Worm (Caenorhabditis elegans): Measurements from ENCODE around the gene blos-4.

The blos-4 gene

ce11 chrII:6262222-6262621 lies 17.2 kb downstream of the blos-4 start, which contains the start of gene F13H8.12:
Gene F13H8.12 (plus strand): TSS chrII:6262522.
- TF ChIP-seq dao-5 (tag; optimal IDR thresholded peaks at IDR 0.05) (no peak), W03F9.2 (tag; optimal IDR thresholded peaks at IDR 0.05) (no peak), him-1 (tag; optimal IDR thresholded peaks at IDR 0.05) (no peak)

ce11 chrII:6263685-6264084 lies 18.6 kb downstream of the blos-4 start, which contains the start of gene F13H8.3:
Gene F13H8.3 (plus strand): TSS chrII:6263985.
- no peak for TF ChIP-seq W03F9.2 (tag; optimal IDR thresholded peaks at IDR 0.05)
- TF ChIP-seq dao-5 (tag; optimal IDR thresholded peaks at IDR 0.05): no peak
- no peak for TF ChIP-seq him-1 (tag; optimal IDR thresholded peaks at IDR 0.05)

ce11 chrII:6267983-6268382 lies 22.9 kb downstream of the blos-4 start, which contains the start of gene F13H8.8:
Gene F13H8.8 (minus strand): TSS chrII:6268083.
- no peak for TF ChIP-seq him-1 (tag; optimal IDR thresholded peaks at IDR 0.05)
- no peak for TF ChIP-seq dao-5 (tag; optimal IDR thresholded peaks at IDR 0.05)
- no peak for TF ChIP-seq W03F9.2 (tag; optimal IDR thresholded peaks at IDR 0.05)

- TF ChIP-seq W03F9.2 (tag; optimal IDR thresholded peaks at IDR 0.05) (peak; percentile 29), dao-5 (tag; optimal IDR thresholded peaks at IDR 0.05) (no peak)
Measured at ce11 chrII:6269805-6270414, 24.9 kb downstream of the blos-4 start, which contains the start of gene F13H8.2. Gene F13H8.2 (plus strand): TSS chrII:6270364.

ce11 chrII:6273916-6274315 lies 28.9 kb downstream of the blos-4 start, which contains the start of gene bpl-1:
Gene bpl-1 (plus strand): TSS chrII:6274216.
- TF ChIP-seq W03F9.2 (tag; optimal IDR thresholded peaks at IDR 0.05): no peak
- no peak for TF ChIP-seq him-1 (tag; optimal IDR thresholded peaks at IDR 0.05)
- TF ChIP-seq dao-5 (tag; optimal IDR thresholded peaks at IDR 0.05): no peak

ce11 chrII:6281002-6281401 lies 36.0 kb downstream of the blos-4 start, which contains the start of gene scly-1:
Gene scly-1 (minus strand): TSS chrII:6281102.
- no peak for TF ChIP-seq W03F9.2 (tag; optimal IDR thresholded peaks at IDR 0.05)
- no peak for TF ChIP-seq him-1 (tag; optimal IDR thresholded peaks at IDR 0.05)
- TF ChIP-seq dao-5 (tag; optimal IDR thresholded peaks at IDR 0.05): no peak

ce11 chrII:6281903-6282302 lies 36.9 kb downstream of the blos-4 start:
- no peak for TF ChIP-seq him-1 (tag; optimal IDR thresholded peaks at IDR 0.05)
- TF ChIP-seq dao-5 (tag; optimal IDR thresholded peaks at IDR 0.05): no peak
- no peak for TF ChIP-seq W03F9.2 (tag; optimal IDR thresholded peaks at IDR 0.05)

- TF ChIP-seq W03F9.2 (tag; optimal IDR thresholded peaks at IDR 0.05) (no peak), him-1 (tag; optimal IDR thresholded peaks at IDR 0.05) (no peak), dao-5 (tag; optimal IDR thresholded peaks at IDR 0.05) (no peak)
Measured at ce11 chrII:6283074-6283473, 38.0 kb downstream of the blos-4 start, which contains the start of gene F13H8.1. Gene F13H8.1 (plus strand): TSS chrII:6283384.

ce11 chrII:6286865-6287264 lies 41.8 kb downstream of the blos-4 start, which contains the start of gene F13H8.6:
Gene F13H8.6 (minus strand): TSS chrII:6286965.
- TF ChIP-seq dao-5 (tag; optimal IDR thresholded peaks at IDR 0.05) (no peak), him-1 (tag; optimal IDR thresholded peaks at IDR 0.05) (no peak), W03F9.2 (tag; optimal IDR thresholded peaks at IDR 0.05) (no peak)

- TF ChIP-seq dao-5 (tag; optimal IDR thresholded peaks at IDR 0.05) (no peak), W03F9.2 (tag; optimal IDR thresholded peaks at IDR 0.05) (no peak), him-1 (tag; optimal IDR thresholded peaks at IDR 0.05) (no peak)
Measured at ce11 chrII:6288104-6288503, 43.1 kb downstream of the blos-4 start.

ce11 chrII:6290047-6290582 lies 45.1 kb downstream of the blos-4 start, which contains the start of gene upb-1:
Gene upb-1 (minus strand): TSS chrII:6290097.
- TF ChIP-seq W03F9.2 (tag; optimal IDR thresholded peaks at IDR 0.05) (no peak), him-1 (tag; optimal IDR thresholded peaks at IDR 0.05) (no peak), dao-5 (tag; optimal IDR thresholded peaks at IDR 0.05) (no peak)

- TF ChIP-seq him-1 (tag; optimal IDR thresholded peaks at IDR 0.05) (no peak), dao-5 (tag; optimal IDR thresholded peaks at IDR 0.05) (no peak), W03F9.2 (tag; optimal IDR thresholded peaks at IDR 0.05) (no peak)
Measured at ce11 chrII:6292527-6292926, 47.5 kb downstream of the blos-4 start, which contains the start of gene nyn-3. Gene nyn-3 (minus strand): TSS chrII:6292627.

ce11 chrII:6294261-6294660 lies 49.2 kb downstream of the blos-4 start, which contains the start of gene mps-1:
Gene mps-1 (minus strand): TSS chrII:6294361.
- TF ChIP-seq dao-5 (tag; optimal IDR thresholded peaks at IDR 0.05) (no peak), him-1 (tag; optimal IDR thresholded peaks at IDR 0.05) (no peak), W03F9.2 (tag; optimal IDR thresholded peaks at IDR 0.05) (no peak)
